Worm (Caenorhabditis elegans) whole organism, L2 larva: ENCODE measurements around the gene C50H2.5.

ENCODE experiments used
- C34F6.9 ChIP-seq: fragments of 150-350 bp; optimal IDR thresholded peaks from 2 replicates; lab custom pipeline; 2014; ENCODE audit warnings: missing biosample characterization, missing genetic modification characterization
- F13H6.1 ChIP-seq: sonication (generic microtip); optimal IDR thresholded peaks from 2 replicates; lab custom pipeline; 2016; ENCODE audit warnings: missing genetic modification characterization, missing compliant biosample characterization
- ZK546.5 ChIP-seq: sonication (generic microtip); optimal IDR thresholded peaks from 2 replicates; lab custom pipeline; 2017; ENCODE audit warnings: missing biosample characterization, missing genetic modification characterization
- alr-1 ChIP-seq: fragments of 150-350 bp; optimal IDR thresholded peaks from 2 replicates; lab custom pipeline; 2014; ENCODE audit warnings: missing biosample characterization, missing genetic modification characterization
- ama-1 ChIP-seq: fragments of 150-350 bp; optimal IDR thresholded peaks from 2 replicates; lab custom pipeline; 2018; ENCODE audit warnings: inconsistent platforms
- blmp-1 ChIP-seq: sonication (generic microtip); optimal IDR thresholded peaks from 2 replicates; lab custom pipeline; 2017; ENCODE audit warnings: missing genetic modification characterization, mild to moderate bottlenecking, missing compliant biosample characterization, antibody characterized with exemption, moderate library complexity; ENCODE audit not compliant: insufficient read depth
- ceh-16 ChIP-seq: fragments of 150-350 bp; optimal IDR thresholded peaks from 2 replicates; lab custom pipeline; 2014; ENCODE audit warnings: missing biosample characterization, missing genetic modification characterization
- crh-2 ChIP-seq: sonication (generic microtip); optimal IDR thresholded peaks from 2 replicates; lab custom pipeline; 2017; ENCODE audit warnings: missing biosample characterization, missing genetic modification characterization
- dmd-4 ChIP-seq: sonication (generic microtip); optimal IDR thresholded peaks from 2 replicates; lab custom pipeline; 2017; ENCODE audit warnings: missing biosample characterization, missing genetic modification characterization
- egl-27 ChIP-seq: sonication (generic microtip); optimal IDR thresholded peaks from 3 replicates; lab custom pipeline; 2017; ENCODE audit warnings: missing biosample characterization, missing genetic modification reagents, missing genetic modification characterization
- elt-1 ChIP-seq: fragments of 150-350 bp; optimal IDR thresholded peaks from 2 replicates; lab custom pipeline; 2014; ENCODE audit warnings: missing biosample characterization, missing genetic modification characterization
- elt-3 ChIP-seq: sonication (generic microtip); optimal IDR thresholded peaks from 2 replicates; lab custom pipeline; 2017; ENCODE audit warnings: missing biosample characterization, missing genetic modification characterization
- fos-1 ChIP-seq: fragments of 150-350 bp; optimal IDR thresholded peaks from 2 replicates; lab custom pipeline; 2014; ENCODE audit warnings: missing biosample characterization, missing genetic modification characterization
- gmeb-1 ChIP-seq: fragments of 150-350 bp; optimal IDR thresholded peaks from 2 replicates; lab custom pipeline; 2014; ENCODE audit warnings: missing biosample characterization, missing genetic modification characterization
- lsy-2 ChIP-seq, 2 experiments: fragments of 150-350 bp in 1 of 2; sonication (generic microtip) in 1 of 2; optimal IDR thresholded peaks; 2 replicates each; lab custom pipeline; 2014 to 2017; ENCODE audit warnings: missing biosample characterization in 2 of 2, missing genetic modification characterization in 2 of 2
- mbf-1 ChIP-seq: sonication (generic microtip); optimal IDR thresholded peaks from 2 replicates; lab custom pipeline; 2017; ENCODE audit warnings: missing biosample characterization, missing genetic modification characterization
- mdl-1 ChIP-seq, 2 experiments: fragments of 150-350 bp in 1 of 2; sonication (generic microtip) in 1 of 2; optimal IDR thresholded peaks; 2 replicates each; lab custom pipeline; 2017; ENCODE audit warnings: missing biosample characterization in 2 of 2, missing genetic modification characterization in 2 of 2
- nhr-11 ChIP-seq: fragments of 150-350 bp; optimal IDR thresholded peaks from 2 replicates; lab custom pipeline; 2014; ENCODE audit warnings: missing biosample characterization, missing genetic modification characterization
- nhr-12 ChIP-seq: fragments of 150-350 bp; optimal IDR thresholded peaks from 2 replicates; lab custom pipeline; 2014; ENCODE audit warnings: missing biosample characterization, missing genetic modification characterization
- nhr-129 ChIP-seq: fragments of 150-350 bp; optimal IDR thresholded peaks from 2 replicates; lab custom pipeline; 2014; ENCODE audit warnings: missing biosample characterization, missing genetic modification characterization
- nhr-23 ChIP-seq: fragments of 150-350 bp; optimal IDR thresholded peaks from 2 replicates; lab custom pipeline; 2014; ENCODE audit warnings: missing biosample characterization, missing genetic modification reagents, missing genetic modification characterization
- nhr-25 ChIP-seq: fragments of 150-350 bp; sonication (generic microtip); optimal IDR thresholded peaks from 3 replicates; lab custom pipeline; 2014; ENCODE audit warnings: missing biosample characterization, missing genetic modification characterization
- nhr-6 ChIP-seq: fragments of 150-350 bp; optimal IDR thresholded peaks from 2 replicates; lab custom pipeline; 2014; ENCODE audit warnings: missing biosample characterization, missing genetic modification characterization
- nhr-77 ChIP-seq: fragments of 150-350 bp; optimal IDR thresholded peaks from 2 replicates; lab custom pipeline; 2014; ENCODE audit warnings: missing biosample characterization, missing genetic modification characterization
- peb-1 ChIP-seq: fragments of 150-350 bp; optimal IDR thresholded peaks from 2 replicates; lab custom pipeline; 2014; ENCODE audit warnings: missing biosample characterization, missing genetic modification characterization
- sem-4 ChIP-seq: fragments of 150-350 bp; optimal IDR thresholded peaks from 2 replicates; lab custom pipeline; 2014; ENCODE audit warnings: missing biosample characterization, missing genetic modification reagents, missing genetic modification characterization
- skn-1 ChIP-seq: sonication (generic microtip); optimal IDR thresholded peaks from 2 replicates; lab custom pipeline; 2017; ENCODE audit warnings: missing biosample characterization, missing genetic modification characterization
- sma-3 ChIP-seq: sonication (generic microtip); optimal IDR thresholded peaks from 2 replicates; lab custom pipeline; 2016; ENCODE audit warnings: missing genetic modification reagents, missing genetic modification characterization, missing compliant biosample characterization
- sma-9 ChIP-seq, 2 experiments: fragments of 150-350 bp in 1 of 2; sonication (generic microtip) in 1 of 2; optimal IDR thresholded peaks; 2 replicates each; lab custom pipeline; 2014 to 2016; ENCODE audit warnings: missing genetic modification characterization in 2 of 2, mild to moderate bottlenecking in 1 of 2, missing biosample characterization in 1 of 2, missing compliant biosample characterization in 1 of 2, missing genetic modification reagents in 1 of 2, moderate library complexity in 1 of 2
- snpc-4 ChIP-seq: fragments of 150-350 bp; optimal IDR thresholded peaks from 2 replicates; lab custom pipeline; 2014; ENCODE audit warnings: missing biosample characterization, missing genetic modification characterization
- unc-39 ChIP-seq: fragments of 150-350 bp; optimal IDR thresholded peaks from 2 replicates; lab custom pipeline; 2014; ENCODE audit warnings: missing biosample characterization, missing genetic modification characterization
- unc-55 ChIP-seq: fragments of 150-350 bp; sonication (generic microtip); optimal IDR thresholded peaks from 3 replicates; lab custom pipeline; 2014; ENCODE audit warnings: missing biosample characterization, missing genetic modification reagents, missing genetic modification characterization
- zag-1 ChIP-seq: fragments of 150-350 bp; optimal IDR thresholded peaks from 2 replicates; lab custom pipeline; 2014; ENCODE audit warnings: missing biosample characterization, missing genetic modification characterization
- ztf-1 ChIP-seq: fragments of 200-800 bp; sonication (Bioruptor generic); conservative IDR thresholded peaks from 2 replicates; pipeline ENCODE4 v1.3.6; 2022; ENCODE audit warnings: missing genetic modification characterization, missing compliant biosample characterization
- ztf-11 ChIP-seq: sonication (generic microtip); optimal IDR thresholded peaks from 2 replicates; lab custom pipeline; 2017; ENCODE audit warnings: missing biosample characterization, missing genetic modification characterization
- ztf-4 ChIP-seq: fragments of 150-350 bp; optimal IDR thresholded peaks from 2 replicates; lab custom pipeline; 2014; ENCODE audit warnings: missing biosample characterization, missing genetic modification characterization

Gene C50H2.5

DNA sequence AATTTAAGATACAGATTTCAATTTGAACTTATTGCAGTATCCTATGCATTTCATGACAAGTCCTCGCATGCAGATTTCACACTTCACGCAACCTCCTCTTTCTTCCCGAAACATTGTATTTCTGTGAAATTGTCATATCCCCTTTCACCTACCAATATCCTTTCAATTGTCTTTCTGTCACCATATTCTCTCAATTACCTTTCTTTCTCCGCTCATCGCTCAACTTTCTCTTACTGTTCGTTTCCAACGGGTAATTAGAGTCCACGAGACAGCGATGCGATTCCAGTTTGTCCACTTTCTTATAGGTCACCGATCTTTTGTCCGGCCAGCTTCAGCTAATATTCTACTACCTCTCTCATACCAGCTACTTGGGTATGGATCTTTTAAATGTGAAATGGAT, 33.9 kb downstream of the C50H2.5 start, which contains the start of gene mam-5:
TSS of gene mam-5 (plus strand) at position 304 of the 400 bp plus-strand sequence.
- no peak for TF ChIP-seq gmeb-1 (tag; lab: Kevin White, UChicago)
- TF ChIP-seq ztf-1 (GFP tag; lab: Robert Waterston, UW): no peak
- TF ChIP-seq dmd-4 (tag; lab: Kevin White, UChicago): no peak
- no peak for TF ChIP-seq nhr-12 (tag; lab: Kevin White, UChicago)
- TF ChIP-seq lsy-2 (tag; optimal IDR thresholded peaks at IDR 0.05; lab: Kevin White, UChicago): no peak
- TF ChIP-seq skn-1 (tag; lab: Kevin White, UChicago): no peak
- no peak for TF ChIP-seq blmp-1 (tag; lab: Kevin White, UChicago)
- TF ChIP-seq nhr-11 (tag; lab: Kevin White, UChicago): no peak
- TF ChIP-seq unc-39: no peak
- TF ChIP-seq zag-1 (tag; lab: Kevin White, UChicago): no peak
- no peak for TF ChIP-seq ztf-11 (tag; lab: Kevin White, UChicago)
- no peak for TF ChIP-seq sem-4 (tag; lab: Kevin White, UChicago)
- TF ChIP-seq ama-1 (lab: Kevin White, UChicago): no peak
- no peak for TF ChIP-seq crh-2 (tag; lab: Kevin White, UChicago)
- no peak for TF ChIP-seq nhr-6 (tag; lab: Kevin White, UChicago)
- TF ChIP-seq snpc-4 (tag; lab: Kevin White, UChicago): no peak
- no peak for TF ChIP-seq fos-1 (tag; lab: Kevin White, UChicago)
- TF ChIP-seq, all 48 proteins: peak for 0

DNA sequence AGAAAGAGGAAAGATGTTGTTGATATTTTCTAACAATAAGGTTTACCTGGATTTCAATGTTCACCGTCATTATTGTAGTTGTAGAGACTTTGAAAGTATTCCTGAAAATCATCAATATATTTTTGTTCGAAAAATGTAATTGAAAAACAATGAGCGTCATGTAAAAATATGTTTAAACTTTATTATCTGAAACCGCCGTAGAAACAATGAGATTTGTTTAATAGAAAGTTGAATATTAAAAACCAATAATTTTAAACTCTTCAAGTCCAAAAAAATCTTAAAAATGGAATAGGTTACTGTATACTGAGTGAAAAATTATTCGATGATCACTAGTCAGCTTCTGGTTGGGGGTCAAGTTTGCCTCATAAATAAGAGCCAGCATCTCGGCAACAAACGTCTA, 39.7 kb downstream of the C50H2.5 start, which contains the start of gene anmt-3:
TSS of gene anmt-3 (minus strand) at position 101 of the 400 bp plus-strand sequence.
- TF ChIP-seq nhr-77 (tag; lab: Kevin White, UChicago) (no peak), unc-39 (no peak), ZK546.5 (tag; lab: Kevin White, UChicago) (no peak), snpc-4 (tag; lab: Kevin White, UChicago) (no peak), dmd-4 (tag; lab: Kevin White, UChicago) (no peak), sma-9 (GFP tag; optimal IDR thresholded peaks at IDR 0.05; lab: Kevin White, UChicago) (no peak), sma-9 (tag; optimal IDR thresholded peaks at IDR 0.05; lab: Kevin White, UChicago) (no peak), lsy-2 (tag; optimal IDR thresholded peaks at IDR 0.05; lab: Kevin White, UChicago) (no peak), egl-27 (tag; lab: Kevin White, UChicago) (no peak), C34F6.9 (tag; lab: Kevin White, UChicago) (no peak), nhr-11 (tag; lab: Kevin White, UChicago) (no peak), F13H6.1 (tag; lab: Kevin White, UChicago) (no peak), ztf-11 (tag; lab: Kevin White, UChicago) (no peak)

DNA sequence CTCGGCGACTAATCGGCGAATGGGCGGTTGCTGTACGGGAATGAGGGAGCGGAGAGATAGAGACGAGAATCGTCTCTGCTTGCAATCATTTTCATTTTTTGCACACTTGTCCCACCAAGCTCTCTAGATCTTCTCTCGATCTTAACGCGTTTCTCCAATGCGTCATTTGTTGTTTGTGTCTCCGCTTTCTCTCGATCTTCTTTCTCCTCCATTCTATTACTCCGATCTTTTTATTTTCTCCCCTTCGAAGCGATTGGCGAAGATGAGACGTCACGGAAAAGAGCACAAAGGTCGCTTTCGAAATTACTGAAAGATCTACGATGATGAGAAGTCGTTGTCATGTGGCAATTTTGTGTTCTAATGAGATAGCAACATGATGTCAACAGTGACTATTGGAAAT, 40.1 kb downstream of the C50H2.5 start:
- peak; percentile 29 for TF ChIP-seq C34F6.9 (tag; lab: Kevin White, UChicago)
- TF ChIP-seq mbf-1 (tag; lab: Kevin White, UChicago): no peak
- no peak for TF ChIP-seq elt-1
- no peak for TF ChIP-seq peb-1
- no peak for TF ChIP-seq ztf-11 (tag; lab: Kevin White, UChicago)
- TF ChIP-seq ztf-4 (tag; lab: Kevin White, UChicago): no peak
- peak; percentile 46 for TF ChIP-seq sma-9 (GFP tag; optimal IDR thresholded peaks at IDR 0.05; lab: Kevin White, UChicago)
- no peak for TF ChIP-seq sma-9 (tag; optimal IDR thresholded peaks at IDR 0.05; lab: Kevin White, UChicago)
- TF ChIP-seq ceh-16 (tag; lab: Kevin White, UChicago): no peak
- no peak for TF ChIP-seq nhr-25 (tag; lab: Kevin White, UChicago)
- peak; percentile 73 for TF ChIP-seq nhr-129 (tag; lab: Kevin White, UChicago)
- TF ChIP-seq unc-55 (GFP tag; lab: Kevin White, UChicago): no peak
- TF ChIP-seq F13H6.1 (tag; lab: Kevin White, UChicago): peak; percentile 82
- TF ChIP-seq nhr-6 (tag; lab: Kevin White, UChicago): peak; percentile 23
- no peak for TF ChIP-seq elt-3 (tag; lab: Kevin White, UChicago)
- no peak for TF ChIP-seq sma-3 (GFP tag; lab: Kevin White, UChicago)
- TF ChIP-seq lsy-2 (tag; optimal IDR thresholded peaks at IDR 0.05; lab: Kevin White, UChicago): peak in 1 of 2 experiments; percentile 44
- no peak for TF ChIP-seq sem-4 (tag; lab: Kevin White, UChicago)
- TF ChIP-seq, all 48 proteins: peak for 6

DNA sequence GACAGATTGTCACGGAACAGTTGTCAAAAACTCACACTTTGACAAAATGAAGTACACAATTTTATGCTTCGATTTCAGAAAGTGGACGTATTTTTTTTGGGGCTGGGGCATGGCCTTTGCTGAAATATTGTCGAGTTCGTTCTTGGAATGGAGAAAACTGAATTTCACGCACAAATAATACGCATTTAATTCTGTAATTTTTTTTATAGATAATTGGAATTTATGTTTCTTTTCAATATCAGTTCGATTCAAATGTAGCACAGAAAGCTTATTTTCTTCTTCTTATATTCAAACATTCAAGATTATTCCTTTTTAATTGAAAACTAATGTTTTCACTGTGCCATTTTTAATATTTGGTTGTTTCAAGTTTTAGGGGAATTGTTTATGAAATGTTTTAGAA, 41.9 kb downstream of the C50H2.5 start, which contains the start of gene T07C12.10:
TSS of gene T07C12.10 (minus strand) at position 101 of the 400 bp plus-strand sequence.
- TF ChIP-seq nhr-25 (tag; lab: Kevin White, UChicago): no peak
- TF ChIP-seq elt-3 (tag; lab: Kevin White, UChicago): no peak
- TF ChIP-seq F13H6.1 (tag; lab: Kevin White, UChicago): no peak
- no peak for TF ChIP-seq alr-1
- TF ChIP-seq fos-1 (tag; lab: Kevin White, UChicago): no peak
- TF ChIP-seq gmeb-1 (tag; lab: Kevin White, UChicago): no peak
- TF ChIP-seq nhr-12 (tag; lab: Kevin White, UChicago): no peak
- no peak for TF ChIP-seq elt-1
- no peak for TF ChIP-seq dmd-4 (tag; lab: Kevin White, UChicago)
- TF ChIP-seq ZK546.5 (tag; lab: Kevin White, UChicago): no peak
- no peak for TF ChIP-seq sem-4 (tag; lab: Kevin White, UChicago)
- no peak for TF ChIP-seq mdl-1 (tag; optimal IDR thresholded peaks at IDR 0.05; lab: Kevin White, UChicago)
- no peak for TF ChIP-seq ceh-16 (tag; lab: Kevin White, UChicago)
- TF ChIP-seq nhr-23: no peak
- no peak for TF ChIP-seq C34F6.9 (tag; lab: Kevin White, UChicago)
- TF ChIP-seq peb-1: no peak
- no peak for TF ChIP-seq crh-2 (tag; lab: Kevin White, UChicago)
- TF ChIP-seq, all 48 proteins: peak for 0
